Worm (Caenorhabditis elegans): Measurements from ENCODE around the gene ZK154.4.

The ZK154.4 gene

ce11 chrX:7791802-7792201, 9.6 kb upstream of the ZK154.4 start:
- TF ChIP-seq snpc-1.2 (GFP tag; IDR thresholded peaks at IDR 0.05) (no peak), aha-1 (tag) (peak; percentile 51), nhr-11 (tag; optimal IDR thresholded peaks at IDR 0.05) (peak; percentile 76), lin-38 (GFP tag; IDR thresholded peaks at IDR 0.05) (no peak), unc-62 (GFP tag; optimal IDR thresholded peaks at IDR 0.05 in 1 of 2) (peak in 1 of 2 experiments; percentile 96), unc-62 (tag; optimal IDR thresholded peaks at IDR 0.05) (no peak), lsy-2 (tag; optimal IDR thresholded peaks at IDR 0.05) (peak in 1 of 2 experiments; percentile 60), rbr-2 (tag; optimal IDR thresholded peaks at IDR 0.05) (peak; percentile 64), hlh-30 (tag; optimal IDR thresholded peaks at IDR 0.05; ENCODE audit: insufficient read depth) (peak; percentile 38), F37D6.2 (tag; optimal IDR thresholded peaks at IDR 0.05) (peak; percentile 58), hmg-1.1 (GFP tag; IDR thresholded peaks at IDR 0.05) (peak; percentile 41; the same call in 1 of the 2 replicates), fkh-10 (GFP tag; optimal IDR thresholded peaks at IDR 0.05) (peak; percentile 38), daf-16 (GFP tag; optimal IDR thresholded peaks at IDR 0.05) (no peak), daf-16 (tag; optimal IDR thresholded peaks at IDR 0.05) (peak; percentile 79), mxl-3 (GFP tag; optimal IDR thresholded peaks at IDR 0.05) (peak; percentile 39), unc-39 (tag; optimal IDR thresholded peaks at IDR 0.05) (no peak), nhr-6 (tag; optimal IDR thresholded peaks at IDR 0.05) (no peak), ctbp-1 (GFP tag; IDR thresholded peaks at IDR 0.05) (0 out of 2 replicates have a peak, but pooled peaks have one; percentile 17), mep-1 (tag; optimal IDR thresholded peaks at IDR 0.05) (peak; percentile 52), unc-130 (GFP tag; optimal IDR thresholded peaks at IDR 0.05) (no peak), hlh-11 (tag; optimal IDR thresholded peaks at IDR 0.05) (peak; percentile 33), nhr-41 (GFP tag; IDR thresholded peaks at IDR 0.05) (no peak), dpl-1 (GFP tag; optimal IDR thresholded peaks at IDR 0.05) (peak; percentile 8), daf-19 (GFP tag; conservative IDR thresholded peaks at IDR 0.05) (0 out of 2 replicates have a peak, but pooled peaks have one; percentile 21), mdl-1 (tag; optimal IDR thresholded peaks at IDR 0.05) (peak in 1 of 2 experiments; percentile 55), egl-27 (tag; optimal IDR thresholded peaks at IDR 0.05) (no peak)

- TF ChIP-seq ceh-20 (GFP tag; IDR thresholded peaks at IDR 0.05) (no peak), nhr-25 (tag; optimal IDR thresholded peaks at IDR 0.05; ENCODE audit: borderline replicate concordance, insufficient read depth) (no peak), mxl-3 (GFP tag; optimal IDR thresholded peaks at IDR 0.05) (peak; percentile 43), mep-1 (tag; optimal IDR thresholded peaks at IDR 0.05) (peak; percentile 60), nhr-41 (GFP tag; IDR thresholded peaks at IDR 0.05) (no peak), php-3 (GFP tag; IDR thresholded peaks at IDR 0.05) (no peak), nhr-10 (tag; optimal IDR thresholded peaks at IDR 0.05) (no peak), nhr-48 (tag; optimal IDR thresholded peaks at IDR 0.05) (peak; percentile 1), rbr-2 (tag; optimal IDR thresholded peaks at IDR 0.05) (peak; percentile 41), nhr-76 (tag; optimal IDR thresholded peaks at IDR 0.05) (no peak), aly-2 (tag; optimal IDR thresholded peaks at IDR 0.05) (no peak), spr-3 (GFP tag; optimal IDR thresholded peaks at IDR 0.05) (no peak), zag-1 (tag; optimal IDR thresholded peaks at IDR 0.05) (no peak), ceh-44 (GFP tag; IDR thresholded peaks at IDR 0.05) (no peak), lir-3 (tag; optimal IDR thresholded peaks at IDR 0.05) (no peak), R02D3.7 (tag; optimal IDR thresholded peaks at IDR 0.05) (no peak), lin-38 (GFP tag; IDR thresholded peaks at IDR 0.05) (no peak; the same call in 1 of the 2 replicates), dpl-1 (GFP tag; optimal IDR thresholded peaks at IDR 0.05) (peak; percentile 53), madf-9 (GFP tag; conservative IDR thresholded peaks at IDR 0.05) (no peak), nhr-77 (tag; optimal IDR thresholded peaks at IDR 0.05) (no peak), duxl-1 (tag; optimal IDR thresholded peaks at IDR 0.05; ENCODE audit: poor library complexity) (no peak), saeg-2 (GFP tag; IDR thresholded peaks at IDR 0.05) (no peak), hmg-1.1 (GFP tag; IDR thresholded peaks at IDR 0.05) (peak; percentile 51), lin-29 (GFP tag; IDR thresholded peaks at IDR 0.05) (no peak), zfp-3 (GFP tag; conservative IDR thresholded peaks at IDR 0.05) (no peak), ZK337.2 (GFP tag; IDR thresholded peaks at IDR 0.05) (no peak), nhr-6 (tag; optimal IDR thresholded peaks at IDR 0.05) (no peak), F26F4.8 (GFP tag; conservative IDR thresholded peaks at IDR 0.05) (no peak), hif-1 (tag; optimal IDR thresholded peaks at IDR 0.05) (peak in 1 of 2 experiments; percentile 18), sdz-12 (GFP tag; optimal IDR thresholded peaks at IDR 0.05) (no peak), ztf-7 (tag; optimal IDR thresholded peaks at IDR 0.05) (peak; percentile 3), T20F7.1 (GFP tag; optimal IDR thresholded peaks at IDR 0.05) (no peak)
Observed at ce11 chrX:7787885-7788353, 5.7 kb upstream of the ZK154.4 start, which contains the start of gene ZK154.5. TSS of gene ZK154.5 (minus strand) at chrX:7787935.

Data from whole organism, L4 larva.